Fruit fly (Drosophila melanogaster): ENCODE data around the gene EMC5.

Gene EMC5

dm6 chr2L:18992196-18992595, 4.7 kb downstream of the EMC5 start, which contains the start of gene CG46465:
CG46465 (plus strand) TSS chr2L:18992496.
- TF ChIP-seq usp (GFP tag; optimal IDR thresholded peaks at IDR 0.05) (no peak), CG32264 (GFP tag; optimal IDR thresholded peaks at IDR 0.05) (no peak), CG9705 (GFP tag; optimal IDR thresholded peaks at IDR 0.05) (no peak), sage (GFP tag; optimal IDR thresholded peaks at IDR 0.05) (no peak), h (GFP tag; optimal IDR thresholded peaks at IDR 0.05) (no peak), Myc (optimal IDR thresholded peaks at IDR 0.05) (no peak), sv (GFP tag; optimal IDR thresholded peaks at IDR 0.05) (no peak), dl (GFP tag; optimal IDR thresholded peaks at IDR 0.05; ENCODE audit: insufficient read depth in 1 of 2, partially characterized antibody in 2 of 2) (no peak), HLH106 (tag; optimal IDR thresholded peaks at IDR 0.05) (no peak), Sp1 (GFP tag; optimal IDR thresholded peaks at IDR 0.05) (no peak), CrebA (GFP tag; optimal IDR thresholded peaks at IDR 0.05; ENCODE audit: borderline replicate concordance) (no peak), Abd-B (GFP tag; optimal IDR thresholded peaks at IDR 0.05) (no peak)

dm6 chr2L:18995660-18996417, 8.3 kb downstream of the EMC5 start, which contains the start of gene CG10650:
CG10650 (minus strand) TSS chr2L:18995934.
- TF ChIP-seq Dif (GFP tag; optimal IDR thresholded peaks at IDR 0.05; ENCODE audit: partially characterized antibody), result no peak
- TF ChIP-seq h (GFP tag; optimal IDR thresholded peaks at IDR 0.05), result peak; percentile 20
- TF ChIP-seq jim (GFP tag; optimal IDR thresholded peaks at IDR 0.05), result no peak

- no peak for TF ChIP-seq Abd-B (GFP tag; optimal IDR thresholded peaks at IDR 0.05)
- TF ChIP-seq foxo (GFP tag; optimal IDR thresholded peaks at IDR 0.05), result no peak
- TF ChIP-seq Sp1 (GFP tag; optimal IDR thresholded peaks at IDR 0.05), result no peak
- no peak for TF ChIP-seq Dif (GFP tag; optimal IDR thresholded peaks at IDR 0.05; ENCODE audit: partially characterized antibody)
- TF ChIP-seq Jra (GFP tag; optimal IDR thresholded peaks at IDR 0.05), result no peak
- TF ChIP-seq dmrt93B (GFP tag; optimal IDR thresholded peaks at IDR 0.05), result no peak
- no peak for TF ChIP-seq rgr (GFP tag; optimal IDR thresholded peaks at IDR 0.05)
- TF ChIP-seq tai (GFP tag; optimal IDR thresholded peaks at IDR 0.05), result no peak
- no peak for TF ChIP-seq br (GFP tag; optimal IDR thresholded peaks at IDR 0.05)
- TF ChIP-seq psq (GFP tag; optimal IDR thresholded peaks at IDR 0.05), result no peak
- TF ChIP-seq lola (GFP tag; optimal IDR thresholded peaks at IDR 0.05), result no peak
- TF ChIP-seq woc (GFP tag; optimal IDR thresholded peaks at IDR 0.05), result no peak
- no peak for TF ChIP-seq Hr78 (GFP tag; optimal IDR thresholded peaks at IDR 0.05)
- no peak for TF ChIP-seq fru (GFP tag; optimal IDR thresholded peaks at IDR 0.05)
Measured at dm6 chr2L:18997148-18997547, 9.6 kb downstream of the EMC5 start, which contains the start of gene CG31792. CG31792 (plus strand) TSS chr2L:18997448.

- TF ChIP-seq h (GFP tag; optimal IDR thresholded peaks at IDR 0.05) (no peak), CG32264 (GFP tag; optimal IDR thresholded peaks at IDR 0.05) (no peak), sage (GFP tag; optimal IDR thresholded peaks at IDR 0.05) (no peak), OdsH (GFP tag; optimal IDR thresholded peaks at IDR 0.05) (no peak), ey (GFP tag; optimal IDR thresholded peaks at IDR 0.05) (no peak)
Measured at dm6 chr2L:19002468-19002867, 15.0 kb downstream of the EMC5 start.

- TF ChIP-seq Dif (GFP tag; optimal IDR thresholded peaks at IDR 0.05; ENCODE audit: partially characterized antibody), result no peak
- TF ChIP-seq brk (GFP tag; optimal IDR thresholded peaks at IDR 0.05), result no peak
- peak; percentile 63 for TF ChIP-seq h (GFP tag; optimal IDR thresholded peaks at IDR 0.05)
- TF ChIP-seq Sp1 (GFP tag; optimal IDR thresholded peaks at IDR 0.05), result peak; percentile 50
- no peak for TF ChIP-seq Rel (GFP tag; optimal IDR thresholded peaks at IDR 0.05)
- no peak for TF ChIP-seq Rel (tag; optimal IDR thresholded peaks at IDR 0.05)
- peak; percentile 41 for TF ChIP-seq psq (GFP tag; optimal IDR thresholded peaks at IDR 0.05)
- no peak for TF ChIP-seq N (GFP tag; optimal IDR thresholded peaks at IDR 0.05)
- peak; percentile 68 for TF ChIP-seq rgr (GFP tag; optimal IDR thresholded peaks at IDR 0.05)
- TF ChIP-seq foxo (GFP tag; optimal IDR thresholded peaks at IDR 0.05), result peak in 1 of 2 experiments; percentile 32
- TF ChIP-seq OdsH (GFP tag; optimal IDR thresholded peaks at IDR 0.05), result peak; percentile 60
- TF ChIP-seq sv (GFP tag; optimal IDR thresholded peaks at IDR 0.05), result peak; percentile 22
- TF ChIP-seq Vsx2 (GFP tag; optimal IDR thresholded peaks at IDR 0.05; ENCODE audit: partially characterized antibody), result no peak
- peak; percentile 39 for TF ChIP-seq Hr83 (GFP tag; optimal IDR thresholded peaks at IDR 0.05; ENCODE audit: poor library complexity, severe bottlenecking)
- peak; percentile 57 for TF ChIP-seq HLH106 (tag; optimal IDR thresholded peaks at IDR 0.05)
- TF ChIP-seq tai (GFP tag; optimal IDR thresholded peaks at IDR 0.05), result no peak
- TF ChIP-seq fru (GFP tag; optimal IDR thresholded peaks at IDR 0.05), result no peak
Measured at dm6 chr2L:19002959-19003371, 15.5 kb downstream of the EMC5 start, which contains the start of gene CG31793. CG31793 (plus strand) TSS chr2L:19003367.

Measured in whole organism, wandering third instar larva.